Fruit fly (Drosophila melanogaster): ENCODE measurements around the gene CG10874.

The CG10874 gene

dm6 chr2L:2217067-2217684 lies 25.0 kb upstream of the CG10874 start, which contains the start of the genes CG15386, CG42371 and mio:
CG15386 (minus strand) TSS chr2L:2217246.
CG42371 (minus strand) TSS chr2L:2217246.
mio (plus strand) TSS chr2L:2217290.
- TF ChIP-seq psq (optimal IDR thresholded peaks at IDR 0.05) (no peak), Myc (optimal IDR thresholded peaks at IDR 0.05) (no peak), h (optimal IDR thresholded peaks at IDR 0.05) (no peak), Sin3A (optimal IDR thresholded peaks at IDR 0.05) (no peak), ttk (optimal IDR thresholded peaks at IDR 0.05) (no peak), insv (optimal IDR thresholded peaks at IDR 0.05) (no peak)

- TF ChIP-seq Sin3A (optimal IDR thresholded peaks at IDR 0.05), result no peak
- no peak for TF ChIP-seq ttk (optimal IDR thresholded peaks at IDR 0.05)
- TF ChIP-seq h (optimal IDR thresholded peaks at IDR 0.05), result no peak
- no peak for TF ChIP-seq Myc (optimal IDR thresholded peaks at IDR 0.05)
- no peak for TF ChIP-seq psq (optimal IDR thresholded peaks at IDR 0.05)
- no peak for TF ChIP-seq insv (optimal IDR thresholded peaks at IDR 0.05)
Observed at dm6 chr2L:2216065-2216464, 23.9 kb upstream of the CG10874 start, which contains the start of gene daed. daed (minus strand) TSS chr2L:2216311.

DNA sequence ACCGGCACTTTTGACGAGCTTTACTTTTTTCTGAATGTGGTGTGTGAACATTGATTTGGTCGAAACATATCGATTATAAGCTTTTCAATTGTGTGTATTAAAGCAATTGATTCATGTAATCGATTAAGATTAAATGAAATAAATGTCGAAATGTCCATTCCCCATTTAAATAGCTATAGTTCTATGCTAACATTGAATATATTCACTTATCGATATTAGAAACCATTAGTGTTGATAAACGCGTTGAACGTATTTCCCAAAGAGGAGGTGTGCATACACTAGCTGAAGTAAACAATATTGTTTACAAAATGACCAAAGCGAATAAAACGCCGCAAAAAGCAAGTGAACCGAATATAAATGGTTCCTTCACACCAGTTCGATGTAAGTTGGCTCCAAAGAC lies 21.8 kb upstream of the CG10874 start, which contains the start of the genes Uch and CG34174:
Gene Uch, minus strand, starts transcription at position 208 of the 400 bp plus-strand sequence.
Gene CG34174, plus strand, starts transcription at position 263 of the 400 bp plus-strand sequence.
- TF ChIP-seq Myc (optimal IDR thresholded peaks at IDR 0.05) (no peak), ttk (optimal IDR thresholded peaks at IDR 0.05) (no peak), insv (optimal IDR thresholded peaks at IDR 0.05) (no peak), Sin3A (optimal IDR thresholded peaks at IDR 0.05) (no peak), h (optimal IDR thresholded peaks at IDR 0.05) (no peak), psq (optimal IDR thresholded peaks at IDR 0.05) (no peak)

DNA sequence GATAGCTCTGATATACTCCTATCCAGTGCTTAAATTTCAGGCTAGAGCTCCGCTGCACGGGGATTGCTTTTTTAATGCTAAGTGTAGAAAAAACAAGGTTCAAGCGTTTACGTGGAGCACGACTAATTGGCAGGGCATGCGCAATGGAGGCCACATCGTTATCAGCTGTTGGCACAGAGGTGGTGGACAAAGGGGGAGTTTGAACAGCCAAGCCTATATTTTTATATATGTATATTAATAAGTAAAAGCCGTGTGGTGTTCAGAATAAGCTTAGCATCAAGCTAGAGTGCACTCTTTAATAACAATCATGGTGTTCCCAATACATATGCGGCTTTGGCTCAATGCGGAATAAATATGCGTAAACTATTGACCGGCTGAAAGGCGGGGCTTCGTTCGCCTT lies 20.3 kb upstream of the CG10874 start, which contains the start of gene CG15385:
Gene CG15385, minus strand, starts transcription at position 94 of the 400 bp plus-strand sequence.
- TF ChIP-seq ttk (optimal IDR thresholded peaks at IDR 0.05), result no peak
- TF ChIP-seq psq (optimal IDR thresholded peaks at IDR 0.05), result no peak
- no peak for TF ChIP-seq h (optimal IDR thresholded peaks at IDR 0.05)
- no peak for TF ChIP-seq Myc (optimal IDR thresholded peaks at IDR 0.05)
- no peak for TF ChIP-seq Sin3A (optimal IDR thresholded peaks at IDR 0.05)
- TF ChIP-seq insv (optimal IDR thresholded peaks at IDR 0.05), result no peak

- no peak for TF ChIP-seq Sin3A (optimal IDR thresholded peaks at IDR 0.05)
- no peak for TF ChIP-seq psq (optimal IDR thresholded peaks at IDR 0.05)
- no peak for TF ChIP-seq ttk (optimal IDR thresholded peaks at IDR 0.05)
- TF ChIP-seq insv (optimal IDR thresholded peaks at IDR 0.05), result no peak
- no peak for TF ChIP-seq h (optimal IDR thresholded peaks at IDR 0.05)
- no peak for TF ChIP-seq Myc (optimal IDR thresholded peaks at IDR 0.05)
Observed at dm6 chr2L:2209002-2209401, 16.8 kb upstream of the CG10874 start, which contains the start of gene CG33124. CG33124 (minus strand) TSS chr2L:2209102.

dm6 chr2L:2206066-2206465 lies 13.9 kb upstream of the CG10874 start, which contains the start of gene CG31668:
CG31668 (minus strand) TSS chr2L:2206166.
- no peak for TF ChIP-seq ttk (optimal IDR thresholded peaks at IDR 0.05)

DNA sequence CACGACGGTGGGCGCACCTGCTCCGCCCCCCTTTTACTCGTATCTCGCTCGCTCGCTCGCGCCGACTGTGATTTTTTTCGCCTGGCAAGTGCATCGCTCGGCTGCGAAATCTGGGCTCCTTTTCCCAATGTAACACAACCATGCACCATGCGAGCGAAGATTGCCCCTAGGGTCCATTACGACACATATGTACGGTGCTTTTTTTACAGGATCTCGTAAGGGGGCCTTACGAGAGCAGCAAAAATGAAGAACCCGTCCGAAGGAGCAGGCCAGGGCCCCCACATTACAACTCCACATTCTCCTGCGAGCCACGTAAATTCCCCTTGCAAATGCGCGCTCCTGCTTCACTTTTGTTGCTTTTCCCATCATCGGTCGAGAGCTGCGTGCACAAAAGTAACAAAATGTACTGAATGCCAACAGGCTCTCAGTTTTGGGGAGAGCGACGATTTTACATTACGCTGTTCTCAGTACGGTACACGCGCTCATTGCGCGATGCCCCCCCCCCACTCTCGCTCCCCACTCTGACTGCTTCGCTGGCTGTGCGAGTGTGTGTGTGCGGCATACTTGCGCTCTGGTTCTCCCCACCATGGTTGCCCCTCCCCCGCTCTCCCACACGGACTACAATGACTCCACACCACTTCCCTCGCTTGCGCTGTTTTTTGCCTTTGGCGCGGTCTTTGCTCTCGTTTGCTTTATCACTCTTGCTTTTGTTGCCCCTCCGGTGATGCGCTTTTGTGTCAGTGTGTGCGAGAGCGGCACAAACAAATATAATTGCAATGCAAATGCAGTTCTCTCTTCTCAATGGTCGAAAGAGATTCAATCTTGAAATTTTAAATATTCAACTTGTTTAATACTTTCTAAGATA lies 10.9 kb upstream of the CG10874 start:
- TF ChIP-seq Sin3A (optimal IDR thresholded peaks at IDR 0.05) (no peak), Myc (optimal IDR thresholded peaks at IDR 0.05) (no peak), insv (optimal IDR thresholded peaks at IDR 0.05) (no peak), ttk (optimal IDR thresholded peaks at IDR 0.05) (no peak), psq (optimal IDR thresholded peaks at IDR 0.05) (no peak), h (optimal IDR thresholded peaks at IDR 0.05) (no peak)

dm6 chr2L:2202018-2202852 lies 10.0 kb upstream of the CG10874 start:
- no peak for TF ChIP-seq psq (optimal IDR thresholded peaks at IDR 0.05)
- TF ChIP-seq ttk (optimal IDR thresholded peaks at IDR 0.05), result no peak
- no peak for TF ChIP-seq Sin3A (optimal IDR thresholded peaks at IDR 0.05)
- TF ChIP-seq h (optimal IDR thresholded peaks at IDR 0.05), result no peak
- no peak for TF ChIP-seq insv (optimal IDR thresholded peaks at IDR 0.05)
- no peak for TF ChIP-seq Myc (optimal IDR thresholded peaks at IDR 0.05)

- TF ChIP-seq insv (optimal IDR thresholded peaks at IDR 0.05) (no peak), Sin3A (optimal IDR thresholded peaks at IDR 0.05) (no peak), ttk (optimal IDR thresholded peaks at IDR 0.05) (no peak), h (optimal IDR thresholded peaks at IDR 0.05) (no peak), psq (optimal IDR thresholded peaks at IDR 0.05) (no peak)
Observed at dm6 chr2L:2201107-2201561, 8.9 kb upstream of the CG10874 start.

dm6 chr2L:2200136-2201036 lies 8.2 kb upstream of the CG10874 start:
- TF ChIP-seq psq (optimal IDR thresholded peaks at IDR 0.05), result no peak
- TF ChIP-seq ttk (optimal IDR thresholded peaks at IDR 0.05), result no peak
- TF ChIP-seq Sin3A (optimal IDR thresholded peaks at IDR 0.05), result no peak
- no peak for TF ChIP-seq Myc (optimal IDR thresholded peaks at IDR 0.05)
- no peak for TF ChIP-seq h (optimal IDR thresholded peaks at IDR 0.05)
- no peak for TF ChIP-seq insv (optimal IDR thresholded peaks at IDR 0.05)
